Worm (Caenorhabditis elegans) whole organism, L1 larva: ENCODE measurements around the gene C47E8.11.

Experiments used
- Y116A8C.19 ChIP-seq: sonication (generic microtip); optimal IDR thresholded peaks from 2 replicates; lab custom pipeline; 2016; ENCODE audit warnings: missing compliant biosample characterization, missing genetic modification characterization, borderline replicate concordance
- egl-27 ChIP-seq, 2 experiments: fragments of 150-350 bp in 1 of 2; sonication (generic microtip); optimal IDR thresholded peaks; 3 replicates each; lab custom pipeline; 2017 to 2018; ENCODE audit warnings: missing biosample characterization in 2 of 2, missing genetic modification characterization in 2 of 2, missing genetic modification reagents in 2 of 2
- lin-13 ChIP-seq: fragments of 150-350 bp; optimal IDR thresholded peaks from 2 replicates; lab custom pipeline; 2014; ENCODE audit warnings: missing biosample characterization, missing genetic modification reagents, missing genetic modification characterization
- lin-39 ChIP-seq: fragments of 150-350 bp; optimal IDR thresholded peaks from 2 replicates; lab custom pipeline; 2014; ENCODE audit warnings: missing biosample characterization, missing genetic modification reagents, missing genetic modification characterization
- mep-1 ChIP-seq: fragments of 150-350 bp; optimal IDR thresholded peaks from 2 replicates; lab custom pipeline; 2014; ENCODE audit warnings: missing biosample characterization, missing genetic modification characterization
- nhr-11 ChIP-seq: fragments of 150-350 bp; optimal IDR thresholded peaks from 2 replicates; lab custom pipeline; 2014; ENCODE audit warnings: missing biosample characterization, missing genetic modification characterization
- nhr-20 ChIP-seq: sonication (generic microtip); optimal IDR thresholded peaks from 2 replicates; lab custom pipeline; 2016; ENCODE audit warnings: mild to moderate bottlenecking, missing genetic modification characterization, missing compliant biosample characterization
- nhr-28 ChIP-seq: fragments of 150-350 bp; optimal IDR thresholded peaks from 2 replicates; lab custom pipeline; 2014; ENCODE audit warnings: missing biosample characterization, missing genetic modification characterization
- skn-1 ChIP-seq: fragments of 150-350 bp; optimal IDR thresholded peaks from 2 replicates; lab custom pipeline; 2014; ENCODE audit warnings: missing biosample characterization, missing genetic modification characterization
- swsn-7 ChIP-seq: sonication (generic microtip); optimal IDR thresholded peaks from 2 replicates; lab custom pipeline; 2016; ENCODE audit warnings: missing genetic modification characterization, missing compliant biosample characterization
- unc-86 ChIP-seq: sonication (generic microtip); optimal IDR thresholded peaks from 2 replicates; lab custom pipeline; 2016; ENCODE audit warnings: missing genetic modification characterization, missing compliant biosample characterization

ce11 chrV:14683926-14684325, 4.5 kb upstream of the C47E8.11 start:
- no peak for TF ChIP-seq mep-1 (tag; lab: Kevin White, UChicago)
- no peak for TF ChIP-seq nhr-11
- TF ChIP-seq nhr-20 (tag; lab: Kevin White, UChicago): no peak
- no peak for TF ChIP-seq skn-1 (tag; lab: Kevin White, UChicago)
- TF ChIP-seq lin-13: no peak
- TF ChIP-seq lin-39: no peak
- TF ChIP-seq egl-27 (tag; optimal IDR thresholded peaks at IDR 0.05; lab: Kevin White, UChicago): no peak
- no peak for TF ChIP-seq unc-86 (tag; lab: Kevin White, UChicago)
- TF ChIP-seq nhr-28: no peak
- TF ChIP-seq swsn-7 (tag; lab: Kevin White, UChicago): no peak
- TF ChIP-seq Y116A8C.19: no peak
